Worm (Caenorhabditis elegans) whole organism, mixed stage, embryonic: ENCODE data around the gene F52D2.12.

Experiments used
- ceh-39 ChIP-seq: fragments of 150-350 bp; optimal IDR thresholded peaks from 2 replicates; lab custom pipeline; 2014; ENCODE audit warnings: missing biosample characterization, missing genetic modification characterization
- nhr-28 ChIP-seq: fragments of 150-350 bp; optimal IDR thresholded peaks from 2 replicates; lab custom pipeline; 2014; ENCODE audit warnings: missing biosample characterization, missing genetic modification characterization
- pha-4 ChIP-seq: fragments of 150-350 bp; optimal IDR thresholded peaks from 2 replicates; lab custom pipeline; 2018; ENCODE audit warnings: missing biosample characterization, missing genetic modification reagents, missing genetic modification characterization
- sptf-1 ChIP-seq: sonication (generic microtip); optimal IDR thresholded peaks from 2 replicates; lab custom pipeline; 2017; ENCODE audit warnings: mild to moderate bottlenecking, missing genetic modification characterization, moderate library complexity, missing compliant biosample characterization
- ztf-11 ChIP-seq: fragments of 150-350 bp; optimal IDR thresholded peaks from 2 replicates; lab custom pipeline; 2014; ENCODE audit warnings: missing biosample characterization, missing genetic modification characterization

- TF ChIP-seq sptf-1 (tag; lab: Kevin White, UChicago) (no peak), ztf-11 (tag; lab: Kevin White, UChicago) (no peak), ceh-39 (tag; lab: Kevin White, UChicago) (no peak), nhr-28 (tag; lab: Kevin White, UChicago) (no peak), pha-4 (tag; lab: Kevin White, UChicago) (no peak)
Measured at ce11 chrX:1977708-1978107, at the start of gene F52D2.12.
